Fruit fly (Drosophila melanogaster) whole organism: ENCODE measurements around the gene Sf3a2.

Source experiments
- CG8478 ChIP-seq: fragments of >200 bp; optimal IDR thresholded peaks from 2 replicates; lab custom pipeline; 2018; ENCODE audit warnings: inconsistent platforms
- Dll ChIP-seq: fragments of >200 bp; optimal IDR thresholded peaks from 2 replicates; lab custom pipeline; 2017
- EcR ChIP-seq, 2 experiments: fragments of >200 bp; optimal IDR thresholded peaks; 2 replicates each; lab custom pipeline; 2017; ENCODE audit warnings: missing biosample characterization in 2 of 2, missing genetic modification characterization in 2 of 2, missing genetic modification reagents in 2 of 2
- pan ChIP-seq: fragments of >200 bp; optimal IDR thresholded peaks from 2 replicates; lab custom pipeline; 2017
- psq ChIP-seq: fragments of >200 bp; optimal IDR thresholded peaks from 2 replicates; lab custom pipeline; 2017
- usp ChIP-seq: fragments of >200 bp; optimal IDR thresholded peaks from 2 replicates; lab custom pipeline; 2017; ENCODE audit warnings: missing biosample characterization, missing genetic modification characterization, mixed read lengths

- TF ChIP-seq CG8478 (no peak), usp (GFP tag; lab: Kevin White, UChicago) (no peak), psq (lab: Kevin White, UChicago) (no peak), Dll (no peak), EcR (GFP tag; optimal IDR thresholded peaks at IDR 0.05; lab: Kevin White, UChicago) (no peak), pan (lab: Kevin White, UChicago) (no peak)
These were observed 17.7 kb downstream of the Sf3a2 start for dm6 chr3L:12796077-12796641.
